Worm (Caenorhabditis elegans) whole organism, late embryonic: ENCODE data around the gene sdz-7.

Experiments
- K09A11.1 ChIP-seq: sonication (generic microtip); optimal IDR thresholded peaks from 2 replicates; lab custom pipeline; 2017; ENCODE audit warnings: antibody characterized with exemption, mild to moderate bottlenecking, missing genetic modification characterization, missing compliant biosample characterization; ENCODE audit not compliant: insufficient read depth
- T23F11.4 ChIP-seq: fragments of 200-800 bp; sonication (Bioruptor generic); optimal IDR thresholded peaks from 2 replicates; lab custom pipeline; 2018; ENCODE audit warnings: mild to moderate bottlenecking, missing genetic modification characterization, missing compliant biosample characterization
- Y22D7AL.16 ChIP-seq: sonication (generic microtip); optimal IDR thresholded peaks from 2 replicates; lab custom pipeline; 2016; ENCODE audit warnings: missing genetic modification characterization, missing compliant biosample characterization
- ama-1 ChIP-seq: fragments of 150-350 bp; optimal IDR thresholded peaks from 2 replicates; lab custom pipeline; 2014
- ceh-22 ChIP-seq: sonication (generic microtip); optimal IDR thresholded peaks from 2 replicates; lab custom pipeline; 2017; ENCODE audit warnings: missing biosample characterization, missing genetic modification characterization
- ceh-48 ChIP-seq: sonication (generic microtip); optimal IDR thresholded peaks from 2 replicates; lab custom pipeline; 2016; ENCODE audit warnings: missing genetic modification characterization, inconsistent platforms, missing compliant biosample characterization
- elt-2 ChIP-seq: sonication (generic microtip); optimal IDR thresholded peaks from 2 replicates; lab custom pipeline; 2016; ENCODE audit warnings: missing genetic modification reagents, missing genetic modification characterization, missing compliant biosample characterization
- mec-3 ChIP-seq: sonication (generic microtip); optimal IDR thresholded peaks from 2 replicates; lab custom pipeline; 2016; ENCODE audit warnings: borderline replicate concordance, missing genetic modification characterization, missing compliant biosample characterization
- nhr-232 ChIP-seq: sonication (generic microtip); optimal IDR thresholded peaks from 2 replicates; lab custom pipeline; 2016; ENCODE audit warnings: missing genetic modification characterization, missing compliant biosample characterization
- pha-4 ChIP-seq: fragments of 150-350 bp; optimal IDR thresholded peaks from 2 replicates; lab custom pipeline; 2018; ENCODE audit warnings: missing biosample characterization, missing genetic modification reagents, missing genetic modification characterization
- rnt-1 ChIP-seq: sonication (generic microtip); optimal IDR thresholded peaks from 2 replicates; lab custom pipeline; 2016; ENCODE audit warnings: missing genetic modification characterization, missing compliant biosample characterization
- tbx-2 ChIP-seq: sonication (generic microtip); optimal IDR thresholded peaks from 2 replicates; lab custom pipeline; 2016; ENCODE audit warnings: missing genetic modification characterization, missing compliant biosample characterization

DNA sequence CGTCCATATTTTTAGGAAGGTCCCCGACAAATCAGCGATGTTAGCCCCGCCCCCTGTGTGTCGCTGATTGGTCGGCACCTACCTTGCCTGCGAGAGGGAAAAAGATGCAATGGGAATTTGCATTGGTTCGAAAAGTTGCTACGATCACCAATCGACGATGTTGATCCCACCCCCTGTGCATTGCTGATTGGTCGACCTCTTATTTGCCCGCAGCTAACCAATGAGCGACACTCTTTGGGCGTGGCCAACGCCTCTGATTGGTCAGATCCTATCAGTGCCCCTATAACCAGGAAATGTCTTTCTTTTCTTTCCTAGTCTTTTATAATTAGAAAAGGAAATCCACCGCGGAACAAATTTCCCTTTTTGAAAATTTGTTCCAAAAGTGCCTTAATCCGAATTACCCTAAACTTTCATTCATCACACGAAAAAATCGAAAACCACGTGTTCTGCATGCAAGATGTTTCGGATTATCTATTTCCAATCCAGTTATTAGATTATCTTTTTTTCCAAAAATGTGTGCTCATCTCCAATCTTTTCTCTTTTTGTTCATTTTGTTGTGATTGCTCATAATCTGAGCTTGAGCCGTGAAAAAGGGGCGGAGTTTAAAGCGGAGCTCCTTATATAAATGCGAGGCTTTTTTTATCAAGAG, 40.3 kb upstream of the sdz-7 start:
- no peak for TF ChIP-seq T23F11.4 (GFP tag; lab: Kevin White, UChicago)
- TF ChIP-seq elt-2: no peak
- no peak for TF ChIP-seq mec-3 (tag; lab: Kevin White, UChicago)
- TF ChIP-seq ama-1: no peak
- TF ChIP-seq K09A11.1: no peak
- no peak for TF ChIP-seq nhr-232 (tag; lab: Kevin White, UChicago)
- TF ChIP-seq pha-4 (tag; lab: Kevin White, UChicago): no peak
- no peak for TF ChIP-seq Y22D7AL.16 (tag; lab: Kevin White, UChicago)
- TF ChIP-seq rnt-1 (tag; lab: Kevin White, UChicago): no peak
- no peak for TF ChIP-seq ceh-22 (tag; lab: Kevin White, UChicago)
- no peak for TF ChIP-seq tbx-2 (tag; lab: Kevin White, UChicago)
- TF ChIP-seq ceh-48 (tag; lab: Kevin White, UChicago): no peak
